Fruit fly (Drosophila melanogaster) whole organism, pupa: ENCODE data around the gene CG32099.
A peak's percentile ranks its signal among the peaks of the same experiment; 100 is the strongest.

ENCODE experiments used
- CG10348 ChIP-seq: fragments of 200-800 bp; sonication (Bioruptor generic); IDR thresholded peaks from 2 replicates; pipeline ENCODE4 v1.3.6; 2022; ENCODE audit warnings: missing biosample characterization, missing genetic modification characterization
- CG12605 ChIP-seq: fragments of 200-800 bp; sonication (Bioruptor generic); IDR thresholded peaks from 2 replicates; pipeline ENCODE4 v1.3.6; 2022; ENCODE audit warnings: missing biosample characterization, missing genetic modification characterization
- CG13204 ChIP-seq: fragments of 200-800 bp; sonication (Bioruptor generic); optimal IDR thresholded peaks from 2 replicates; lab custom pipeline; 2018; ENCODE audit warnings: missing biosample characterization, mild to moderate bottlenecking, missing genetic modification characterization, moderate library complexity
- CG14655 ChIP-seq: fragments of 200-800 bp; sonication (Bioruptor generic); optimal IDR thresholded peaks from 3 replicates; lab custom pipeline; 2017; ENCODE audit warnings: mild to moderate bottlenecking, missing biosample characterization, missing genetic modification reagents, missing genetic modification characterization
- CG15710 ChIP-seq: fragments of 200-800 bp; sonication (Bioruptor generic); optimal IDR thresholded peaks from 2 replicates; lab custom pipeline; 2018; ENCODE audit warnings: missing biosample characterization, mild to moderate bottlenecking, missing genetic modification characterization, moderate library complexity
- CG17806 ChIP-seq: fragments of 200-800 bp; sonication (Bioruptor generic); optimal IDR thresholded peaks from 2 replicates; lab custom pipeline; 2018; ENCODE audit warnings: missing biosample characterization, mild to moderate bottlenecking, missing genetic modification characterization, moderate library complexity
- CG32121 ChIP-seq: fragments of 200-800 bp; sonication (Bioruptor generic); IDR thresholded peaks from 2 replicates; pipeline ENCODE4 v1.3.6; 2022; ENCODE audit warnings: missing biosample characterization, missing genetic modification characterization
- CG34367 ChIP-seq: fragments of 200-800 bp; sonication (Bioruptor generic); optimal IDR thresholded peaks from 2 replicates; lab custom pipeline; 2018; ENCODE audit warnings: missing biosample characterization, mild to moderate bottlenecking, missing genetic modification characterization
- CG4496 ChIP-seq: fragments of 200-800 bp; sonication (Bioruptor generic); IDR thresholded peaks from 3 replicates; pipeline ENCODE4 v1.3.6; 2022; ENCODE audit warnings: missing biosample characterization, missing genetic modification characterization
- CG8159 ChIP-seq: fragments of 200-800 bp; sonication (Bioruptor generic); optimal IDR thresholded peaks from 3 replicates; lab custom pipeline; 2018; ENCODE audit warnings: missing biosample characterization, mild to moderate bottlenecking, missing genetic modification characterization, moderate library complexity
- CG8301 ChIP-seq: fragments of 200-800 bp; sonication (Bioruptor generic); optimal IDR thresholded peaks from 2 replicates; lab custom pipeline; 2018; ENCODE audit warnings: missing biosample characterization, mild to moderate bottlenecking, missing genetic modification characterization
- CG9948 ChIP-seq: fragments of 200-800 bp; sonication (Bioruptor generic); optimal IDR thresholded peaks from 2 replicates; lab custom pipeline; 2018; ENCODE audit warnings: missing biosample characterization, mild to moderate bottlenecking, missing genetic modification characterization, moderate library complexity
- D1 ChIP-seq: fragments of 200-800 bp; sonication (Bioruptor generic); optimal IDR thresholded peaks from 2 replicates; lab custom pipeline; 2018; ENCODE audit warnings: missing biosample characterization, mild to moderate bottlenecking, missing genetic modification characterization, moderate library complexity
- EcR ChIP-seq: fragments of 200-800 bp; sonication (Bioruptor generic); optimal IDR thresholded peaks from 3 replicates; lab custom pipeline; 2019; ENCODE audit warnings: missing biosample characterization, missing genetic modification characterization, mild to moderate bottlenecking, moderate library complexity, missing genetic modification reagents
- Ets98B ChIP-seq: fragments of 200-800 bp; sonication (Bioruptor generic); IDR thresholded peaks from 2 replicates; pipeline ENCODE4 v1.3.6; 2022; ENCODE audit warnings: missing biosample characterization, missing genetic modification characterization
- Pif1A ChIP-seq: fragments of 200-800 bp; sonication (Bioruptor generic); optimal IDR thresholded peaks from 3 replicates; lab custom pipeline; 2016; ENCODE audit warnings: missing biosample characterization, missing genetic modification characterization
- Pif1B ChIP-seq: fragments of 200-800 bp; sonication (Bioruptor generic); optimal IDR thresholded peaks from 3 replicates; lab custom pipeline; 2016; ENCODE audit warnings: missing biosample characterization, missing genetic modification characterization
- Snoo ChIP-seq: fragments of 200-800 bp; sonication (Bioruptor generic); optimal IDR thresholded peaks from 3 replicates; lab custom pipeline; 2017; ENCODE audit warnings: missing biosample characterization, mild to moderate bottlenecking, missing genetic modification characterization, inconsistent platforms
- fd96Ca ChIP-seq: fragments of 200-800 bp; sonication (Bioruptor generic); IDR thresholded peaks from 3 replicates; pipeline ENCODE4 v1.3.6; 2022; ENCODE audit warnings: missing biosample characterization, missing genetic modification characterization
- gl ChIP-seq: fragments of 200-800 bp; sonication (Bioruptor generic); optimal IDR thresholded peaks from 2 replicates; lab custom pipeline; 2018; ENCODE audit warnings: missing biosample characterization, mild to moderate bottlenecking, missing genetic modification characterization
- rn ChIP-seq: fragments of 200-800 bp; sonication (Bioruptor generic); IDR thresholded peaks from 2 replicates; pipeline ENCODE4 v1.3.6; 2022; ENCODE audit warnings: missing biosample characterization, missing genetic modification characterization

Gene CG32099

DNA sequence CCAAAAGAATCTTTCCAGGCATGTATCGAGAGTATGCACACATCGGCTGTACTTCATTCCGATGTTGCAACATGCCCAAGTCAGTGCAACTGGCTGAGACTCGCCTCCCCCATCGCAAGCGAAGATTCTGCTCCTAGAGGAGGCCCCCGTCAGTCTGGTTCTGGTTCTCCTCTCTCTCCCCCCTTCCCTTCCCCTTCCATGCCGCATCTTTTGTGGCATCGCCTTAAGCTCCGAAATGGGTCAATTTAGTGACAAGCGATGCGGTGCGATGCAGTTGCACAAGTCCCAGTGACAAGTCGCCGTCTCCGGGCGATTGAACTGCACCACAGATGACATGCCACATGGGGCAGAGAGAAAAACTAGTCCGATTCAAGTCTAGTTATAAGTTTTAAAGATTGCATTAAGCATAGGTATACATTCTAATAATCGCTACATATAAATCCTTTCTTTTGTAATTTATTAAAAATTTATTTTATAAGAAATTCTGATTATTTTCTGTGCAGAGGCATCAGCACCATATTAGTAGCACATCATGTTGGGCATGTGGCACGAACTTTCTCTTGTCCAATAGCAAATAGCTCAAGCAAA, 39.9 kb upstream of the CG32099 start:
- peak; percentile 10; the same call in 1 of the 3 replicates for TF ChIP-seq CG4496 (GFP tag; lab: Robert Waterston, UW)
- TF ChIP-seq rn (GFP tag; lab: Robert Waterston, UW): no peak
- TF ChIP-seq CG17806: peak; percentile 40
- TF ChIP-seq CG8159 (tag; lab: Kevin White, UChicago): no peak
- TF ChIP-seq CG32121 (GFP tag; lab: Robert Waterston, UW): peak; percentile 62
- TF ChIP-seq Pif1A (GFP tag; lab: Kevin White, UChicago): peak; percentile 42
- peak; percentile 23 for TF ChIP-seq CG9948 (tag; lab: Kevin White, UChicago)
- peak; percentile 73 for TF ChIP-seq CG14655 (GFP tag; lab: Kevin White, UChicago)
- TF ChIP-seq CG12605 (GFP tag; lab: Robert Waterston, UW): no peak
- peak; percentile 68 for TF ChIP-seq EcR (GFP tag; lab: Kevin White, UChicago)
- TF ChIP-seq CG34367 (tag; lab: Kevin White, UChicago): no peak
- no peak; the same call in 1 of the 2 replicates for TF ChIP-seq Ets98B
- no peak for TF ChIP-seq CG10348
- peak; percentile 49 for TF ChIP-seq CG13204 (GFP tag; lab: Kevin White, UChicago)
- TF ChIP-seq Snoo (tag; lab: Kevin White, UChicago): no peak
- no peak for TF ChIP-seq D1 (tag; lab: Kevin White, UChicago)
- TF ChIP-seq gl (tag; lab: Kevin White, UChicago): no peak
- TF ChIP-seq CG15710 (tag; lab: Kevin White, UChicago): peak; percentile 31
- TF ChIP-seq Pif1B: peak; percentile 16
- peak; percentile 61 for TF ChIP-seq CG8301
- TF ChIP-seq fd96Ca: peak; percentile 53; the same call in 2 of the 3 replicates

DNA sequence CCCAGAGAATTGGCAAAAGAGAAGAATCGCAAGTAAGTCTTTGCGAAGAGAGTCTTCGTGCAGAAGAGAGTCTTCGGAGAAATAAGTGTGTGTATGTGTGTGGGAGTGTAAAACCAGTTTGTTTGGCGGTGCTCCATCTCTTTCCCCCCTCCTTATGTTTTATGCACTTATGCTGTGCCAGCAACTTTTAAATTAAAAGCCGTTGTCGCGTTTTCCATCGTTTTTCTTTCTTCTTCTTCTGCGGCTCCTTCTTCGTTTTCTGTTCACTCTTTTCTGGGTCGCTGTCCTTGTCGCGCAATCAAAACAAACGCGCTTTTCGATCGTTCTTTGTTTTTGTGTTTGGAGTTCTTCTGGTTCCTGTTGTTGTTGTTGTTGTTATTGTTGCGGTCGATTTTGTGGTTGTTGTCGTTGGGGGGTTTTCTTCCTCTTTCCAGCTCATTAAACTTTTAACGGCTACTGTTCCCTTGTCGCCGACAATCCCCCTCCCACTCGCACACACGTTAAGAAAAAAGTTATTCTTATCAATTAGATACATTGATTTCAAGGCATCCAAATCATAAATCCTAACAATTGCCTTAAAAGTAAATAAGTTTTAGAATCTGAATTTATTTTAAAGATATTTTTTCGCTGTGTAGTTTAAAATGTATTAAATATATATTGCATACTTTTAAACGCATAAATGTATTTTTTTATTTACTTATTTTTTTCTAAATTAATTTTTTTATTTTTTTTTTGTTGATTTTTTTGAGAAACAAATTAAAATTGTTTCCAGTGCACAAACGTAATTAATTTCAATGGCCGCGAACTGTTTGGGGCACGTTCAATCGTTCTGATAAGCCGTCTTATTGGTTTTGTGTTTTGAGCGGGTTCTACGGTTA, 37.8 kb upstream of the CG32099 start:
- peak; percentile 60; the same call in 1 of the 2 replicates for TF ChIP-seq rn (GFP tag; lab: Robert Waterston, UW)
- TF ChIP-seq Pif1A (GFP tag; lab: Kevin White, UChicago): peak; percentile 61
- no peak for TF ChIP-seq CG10348
- peak; percentile 90 for TF ChIP-seq CG8159 (tag; lab: Kevin White, UChicago)
- TF ChIP-seq CG9948 (tag; lab: Kevin White, UChicago): peak; percentile 91
- TF ChIP-seq fd96Ca: no peak
- peak; percentile 81 for TF ChIP-seq CG14655 (GFP tag; lab: Kevin White, UChicago)
- TF ChIP-seq CG34367 (tag; lab: Kevin White, UChicago): peak; percentile 77
- TF ChIP-seq Ets98B: no peak; the same call in 1 of the 2 replicates
- TF ChIP-seq EcR (GFP tag; lab: Kevin White, UChicago): peak; percentile 96
- TF ChIP-seq CG13204 (GFP tag; lab: Kevin White, UChicago): peak; percentile 36
- no peak for TF ChIP-seq CG4496 (GFP tag; lab: Robert Waterston, UW)
- peak; percentile 86 for TF ChIP-seq CG15710 (tag; lab: Kevin White, UChicago)
- no peak for TF ChIP-seq gl (tag; lab: Kevin White, UChicago)
- TF ChIP-seq CG17806: peak; percentile 84
- TF ChIP-seq CG8301: peak; percentile 65
- peak; percentile 44; the same call in 1 of the 2 replicates for TF ChIP-seq CG12605 (GFP tag; lab: Robert Waterston, UW)
- peak; percentile 92 for TF ChIP-seq D1 (tag; lab: Kevin White, UChicago)
- peak; percentile 85 for TF ChIP-seq Snoo (tag; lab: Kevin White, UChicago)
- TF ChIP-seq CG32121 (GFP tag; lab: Robert Waterston, UW): no peak
- peak; percentile 64 for TF ChIP-seq Pif1B

DNA sequence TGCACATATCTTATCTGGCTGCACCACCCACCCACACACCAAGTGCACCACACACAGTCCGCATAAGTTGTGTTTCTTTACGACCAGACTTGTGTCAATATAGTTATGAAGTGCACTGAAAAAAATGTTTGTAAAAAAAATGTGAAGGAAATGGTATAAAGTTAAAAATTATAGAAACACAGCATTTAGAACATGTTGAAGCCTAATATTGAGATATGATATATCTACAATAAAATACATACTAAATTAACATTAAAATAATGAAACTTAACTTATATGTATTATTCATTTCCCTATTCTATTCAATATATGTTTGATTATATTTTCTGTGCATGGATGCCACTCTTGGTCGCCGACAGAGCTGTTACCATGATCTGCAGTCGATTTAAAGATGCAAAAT, 36.1 kb upstream of the CG32099 start:
- no peak for TF ChIP-seq Snoo (tag; lab: Kevin White, UChicago)
- TF ChIP-seq CG8301: peak; percentile 38
- no peak for TF ChIP-seq CG32121 (GFP tag; lab: Robert Waterston, UW)
- TF ChIP-seq gl (tag; lab: Kevin White, UChicago): no peak
- TF ChIP-seq D1 (tag; lab: Kevin White, UChicago): no peak
- TF ChIP-seq rn (GFP tag; lab: Robert Waterston, UW): no peak
- no peak for TF ChIP-seq CG12605 (GFP tag; lab: Robert Waterston, UW)
- peak; percentile 59 for TF ChIP-seq CG14655 (GFP tag; lab: Kevin White, UChicago)
- no peak for TF ChIP-seq Pif1B
- no peak for TF ChIP-seq Pif1A (GFP tag; lab: Kevin White, UChicago)
- TF ChIP-seq CG4496 (GFP tag; lab: Robert Waterston, UW): no peak
- no peak for TF ChIP-seq CG10348
- no peak for TF ChIP-seq CG13204 (GFP tag; lab: Kevin White, UChicago)
- no peak for TF ChIP-seq EcR (GFP tag; lab: Kevin White, UChicago)
- no peak for TF ChIP-seq CG34367 (tag; lab: Kevin White, UChicago)
- TF ChIP-seq CG17806: peak; percentile 47
- TF ChIP-seq fd96Ca: no peak
- peak; percentile 39 for TF ChIP-seq CG15710 (tag; lab: Kevin White, UChicago)
- peak; percentile 73 for TF ChIP-seq CG8159 (tag; lab: Kevin White, UChicago)
- TF ChIP-seq Ets98B: no peak
- TF ChIP-seq CG9948 (tag; lab: Kevin White, UChicago): peak; percentile 55

DNA sequence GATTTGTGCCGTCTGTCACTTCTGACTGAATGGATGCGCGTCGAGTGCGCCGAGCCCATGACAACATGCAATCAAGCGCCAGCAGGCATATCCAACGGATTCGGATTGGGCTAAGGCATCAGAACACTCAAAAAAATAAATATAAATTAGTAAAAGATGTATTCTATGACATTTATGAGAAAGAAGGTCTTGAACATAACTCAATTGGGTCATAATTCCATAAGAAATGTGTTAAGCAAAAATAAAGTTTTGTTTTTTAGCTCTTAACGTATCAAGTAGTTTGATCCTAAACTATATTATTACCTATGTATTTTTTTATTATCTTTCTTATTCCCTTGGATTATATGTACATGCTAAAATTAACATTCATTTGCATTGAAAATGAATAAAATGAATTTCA, 35.5 kb upstream of the CG32099 start:
- TF ChIP-seq CG8301: no peak
- no peak for TF ChIP-seq gl (tag; lab: Kevin White, UChicago)
- no peak for TF ChIP-seq Snoo (tag; lab: Kevin White, UChicago)
- TF ChIP-seq CG34367 (tag; lab: Kevin White, UChicago): peak; percentile 51
- TF ChIP-seq CG8159 (tag; lab: Kevin White, UChicago): peak; percentile 57
- no peak for TF ChIP-seq rn (GFP tag; lab: Robert Waterston, UW)
- no peak for TF ChIP-seq CG4496 (GFP tag; lab: Robert Waterston, UW)
- no peak for TF ChIP-seq Pif1A (GFP tag; lab: Kevin White, UChicago)
- TF ChIP-seq CG12605 (GFP tag; lab: Robert Waterston, UW): no peak
- no peak for TF ChIP-seq CG32121 (GFP tag; lab: Robert Waterston, UW)
- TF ChIP-seq CG17806: peak; percentile 56
- no peak for TF ChIP-seq D1 (tag; lab: Kevin White, UChicago)
- no peak for TF ChIP-seq CG14655 (GFP tag; lab: Kevin White, UChicago)
- no peak for TF ChIP-seq fd96Ca
- no peak for TF ChIP-seq Pif1B
- TF ChIP-seq CG15710 (tag; lab: Kevin White, UChicago): peak; percentile 44
- TF ChIP-seq CG9948 (tag; lab: Kevin White, UChicago): peak; percentile 54
- no peak for TF ChIP-seq EcR (GFP tag; lab: Kevin White, UChicago)
- TF ChIP-seq Ets98B: no peak
- TF ChIP-seq CG13204 (GFP tag; lab: Kevin White, UChicago): no peak
- no peak for TF ChIP-seq CG10348
